Fruit fly (Drosophila melanogaster) whole organism, wandering third instar larva: ENCODE measurements around the gene lqfR.

Experiments used
- Hnf4 ChIP-seq: fragments of 200-800 bp; sonication (Bioruptor generic); optimal IDR thresholded peaks from 2 replicates; lab custom pipeline; 2016; ENCODE audit warnings: missing biosample characterization, mild to moderate bottlenecking, missing genetic modification characterization
- Hr78 ChIP-seq: fragments of >200 bp; optimal IDR thresholded peaks from 2 replicates; lab custom pipeline; 2017; ENCODE audit warnings: missing biosample characterization, missing genetic modification characterization
- Myc ChIP-seq: fragments of >200 bp; optimal IDR thresholded peaks from 2 replicates; lab custom pipeline; 2017
- N ChIP-seq: fragments of >200 bp; optimal IDR thresholded peaks from 2 replicates; lab custom pipeline; 2018; ENCODE audit warnings: missing biosample characterization, missing external identifiers, missing genetic modification characterization
- OdsH ChIP-seq: fragments of 200-800 bp; sonication (Bioruptor generic); optimal IDR thresholded peaks from 2 replicates; lab custom pipeline; 2016; ENCODE audit warnings: missing biosample characterization, mild to moderate bottlenecking, missing genetic modification characterization
- dsf ChIP-seq: sonication (Bioruptor generic); optimal IDR thresholded peaks from 2 replicates; lab custom pipeline; 2016; ENCODE audit warnings: missing biosample characterization, missing genetic modification characterization, borderline replicate concordance
- lola ChIP-seq: fragments of >200 bp; optimal IDR thresholded peaks from 2 replicates; lab custom pipeline; 2017; ENCODE audit warnings: missing biosample characterization, missing genetic modification characterization
- woc ChIP-seq: sonication (Bioruptor generic); optimal IDR thresholded peaks from 2 replicates; lab custom pipeline; 2016; ENCODE audit warnings: missing biosample characterization, mild to moderate bottlenecking, missing genetic modification characterization

DNA sequence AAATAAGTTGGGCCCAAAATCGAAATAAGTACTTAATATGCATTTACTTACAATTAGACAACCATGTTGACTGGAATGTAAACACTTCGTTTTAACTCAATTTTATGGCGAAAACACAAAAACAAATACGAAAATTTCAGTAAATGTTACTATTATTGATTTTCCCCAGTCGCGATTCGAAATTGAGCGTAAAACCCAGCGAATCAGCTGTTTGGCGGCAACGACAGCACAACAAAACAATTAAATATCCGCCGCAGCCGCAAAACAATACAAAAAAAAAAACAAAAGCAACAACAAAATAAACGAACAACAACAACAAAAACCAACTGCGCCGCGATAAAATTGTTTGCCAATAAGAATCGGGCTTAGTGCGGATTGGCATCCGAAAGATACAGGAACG is 21.5 kb upstream of the lqfR start, which contains the start of the genes CAH8 and CG7059:
- TF ChIP-seq woc (GFP tag; lab: Kevin White, UChicago): no peak
- TF ChIP-seq dsf: no peak
- TF ChIP-seq Hnf4 (GFP tag; lab: Kevin White, UChicago): no peak
- TF ChIP-seq OdsH: no peak
- TF ChIP-seq N (GFP tag; lab: Kevin White, UChicago): no peak
- no peak for TF ChIP-seq Myc
- TF ChIP-seq lola (GFP tag; lab: Kevin White, UChicago): no peak
- no peak for TF ChIP-seq Hr78
